Worm (Caenorhabditis elegans) whole organism, late embryonic: ENCODE results near the gene ins-21.

ENCODE experiments used
- K09A11.1 ChIP-seq: sonication (generic microtip); optimal IDR thresholded peaks from 2 replicates; lab custom pipeline; 2017; ENCODE audit warnings: antibody characterized with exemption, mild to moderate bottlenecking, missing genetic modification characterization, missing compliant biosample characterization; ENCODE audit not compliant: insufficient read depth
- ama-1 ChIP-seq: fragments of 150-350 bp; optimal IDR thresholded peaks from 2 replicates; lab custom pipeline; 2014
- ets-4 ChIP-seq: sonication (generic microtip); optimal IDR thresholded peaks from 2 replicates; lab custom pipeline; 2016; ENCODE audit warnings: missing genetic modification characterization, missing compliant biosample characterization
- fax-1 ChIP-seq: sonication (generic microtip); optimal IDR thresholded peaks from 2 replicates; lab custom pipeline; 2016; ENCODE audit warnings: missing genotype, missing genetic modification characterization, missing compliant biosample characterization
- fkh-10 ChIP-seq: fragments of 150-350 bp; optimal IDR thresholded peaks from 2 replicates; lab custom pipeline; 2014; ENCODE audit warnings: missing biosample characterization, missing genetic modification reagents, missing genetic modification characterization
- gmeb-2 ChIP-seq: sonication (generic microtip); optimal IDR thresholded peaks from 2 replicates; lab custom pipeline; 2016; ENCODE audit warnings: missing genetic modification characterization, inconsistent platforms, missing compliant biosample characterization
- hlh-15 ChIP-seq: sonication (generic microtip); optimal IDR thresholded peaks from 2 replicates; lab custom pipeline; 2016; ENCODE audit warnings: missing genetic modification characterization, missing compliant biosample characterization
- hlh-30 ChIP-seq: sonication (generic microtip); optimal IDR thresholded peaks from 2 replicates; lab custom pipeline; 2017; ENCODE audit warnings: antibody characterized with exemption, missing genetic modification characterization, missing compliant biosample characterization; ENCODE audit not compliant: insufficient read depth
- pha-2 ChIP-seq: sonication (generic microtip); optimal IDR thresholded peaks from 2 replicates; lab custom pipeline; 2017; ENCODE audit warnings: mild to moderate bottlenecking, missing genetic modification characterization, missing compliant biosample characterization
- pqm-1 ChIP-seq: sonication (generic microtip); optimal IDR thresholded peaks from 2 replicates; lab custom pipeline; 2016; ENCODE audit warnings: missing genetic modification characterization, missing compliant biosample characterization
- rnt-1 ChIP-seq: sonication (generic microtip); optimal IDR thresholded peaks from 2 replicates; lab custom pipeline; 2016; ENCODE audit warnings: missing genetic modification characterization, missing compliant biosample characterization
- sdc-2 ChIP-seq: sonication (generic microtip); optimal IDR thresholded peaks from 2 replicates; lab custom pipeline; 2016; ENCODE audit warnings: missing genotype, missing genetic modification characterization, missing compliant biosample characterization
- unc-55 ChIP-seq: sonication (generic microtip); optimal IDR thresholded peaks from 2 replicates; lab custom pipeline; 2017; ENCODE audit warnings: missing biosample characterization, missing genetic modification reagents, missing genetic modification characterization

DNA sequence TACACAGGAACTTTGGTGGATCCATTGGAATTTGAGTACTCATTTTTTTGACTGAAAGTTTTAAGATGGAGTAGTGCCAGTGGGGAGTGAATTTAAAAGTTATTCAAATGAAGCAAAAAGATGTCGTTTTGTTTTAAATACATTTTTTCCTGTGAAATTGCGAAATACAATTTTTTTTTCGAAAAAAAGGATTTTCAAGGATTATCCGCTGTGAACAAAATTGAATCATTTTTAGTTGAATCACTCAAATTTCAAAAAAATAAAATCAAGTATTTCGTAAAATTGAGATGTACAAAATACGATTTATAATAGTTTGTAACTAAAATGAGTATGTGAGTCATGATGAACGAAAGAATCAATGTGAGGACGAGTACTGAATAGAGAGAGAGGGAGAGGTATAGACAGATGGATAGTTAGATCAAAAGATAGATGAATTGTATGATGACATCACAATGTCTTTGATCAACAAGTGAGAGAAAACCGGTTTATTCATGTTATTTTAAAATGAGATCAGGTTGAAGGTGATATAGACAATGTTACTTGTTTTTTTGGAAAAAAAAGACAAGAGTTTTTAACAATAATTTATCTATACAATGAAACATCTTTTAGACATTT is 16.7 kb upstream of the ins-21 start, which contains the start of gene C05B5.8:
- TF ChIP-seq ama-1 (no peak), hlh-15 (no peak), sdc-2 (tag; lab: Kevin White, UChicago) (no peak), fkh-10 (GFP tag; lab: Kevin White, UChicago) (no peak), K09A11.1 (tag; lab: Kevin White, UChicago) (no peak), gmeb-2 (tag; lab: Kevin White, UChicago) (no peak), unc-55 (GFP tag; lab: Kevin White, UChicago) (no peak), hlh-30 (tag; lab: Kevin White, UChicago) (no peak), ets-4 (tag; lab: Kevin White, UChicago) (no peak), rnt-1 (tag; lab: Kevin White, UChicago) (no peak), pqm-1 (tag; lab: Kevin White, UChicago) (no peak), fax-1 (tag; lab: Kevin White, UChicago) (no peak), pha-2 (tag; lab: Kevin White, UChicago) (no peak)
